Worm (Caenorhabditis elegans) whole organism, late embryonic: ENCODE results near the gene kin-4.

Source experiments
- C38D4.7 ChIP-seq: fragments of 200-800 bp; sonication (Bioruptor generic); optimal IDR thresholded peaks from 2 replicates; lab custom pipeline; 2018; ENCODE audit warnings: mild to moderate bottlenecking, missing genetic modification characterization, moderate library complexity, missing compliant biosample characterization
- F13H6.1 ChIP-seq: sonication (generic microtip); optimal IDR thresholded peaks from 2 replicates; lab custom pipeline; 2016; ENCODE audit warnings: missing genetic modification characterization, missing compliant biosample characterization
- ama-1 ChIP-seq: fragments of 150-350 bp; optimal IDR thresholded peaks from 2 replicates; lab custom pipeline; 2014
- ceh-14 ChIP-seq: sonication (generic microtip); optimal IDR thresholded peaks from 2 replicates; lab custom pipeline; 2016; ENCODE audit warnings: missing genotype, missing genetic modification characterization, missing compliant biosample characterization
- ceh-18 ChIP-seq: sonication (generic microtip); optimal IDR thresholded peaks from 2 replicates; lab custom pipeline; 2016; ENCODE audit warnings: missing genetic modification characterization, missing compliant biosample characterization
- ceh-22 ChIP-seq: sonication (generic microtip); optimal IDR thresholded peaks from 2 replicates; lab custom pipeline; 2017; ENCODE audit warnings: missing biosample characterization, missing genetic modification characterization
- ceh-24 ChIP-seq: sonication (generic microtip); optimal IDR thresholded peaks from 2 replicates; lab custom pipeline; 2016; ENCODE audit warnings: mild to moderate bottlenecking, missing genetic modification characterization, missing compliant biosample characterization
- ceh-31 ChIP-seq: sonication (generic microtip); optimal IDR thresholded peaks from 2 replicates; lab custom pipeline; 2016; ENCODE audit warnings: missing genetic modification characterization, missing compliant biosample characterization
- ceh-48 ChIP-seq: sonication (generic microtip); optimal IDR thresholded peaks from 2 replicates; lab custom pipeline; 2016; ENCODE audit warnings: missing genetic modification characterization, inconsistent platforms, missing compliant biosample characterization
- ceh-6 ChIP-seq: fragments of 200-800 bp; sonication (Bioruptor generic); optimal IDR thresholded peaks from 2 replicates; lab custom pipeline; 2018; ENCODE audit warnings: mild to moderate bottlenecking, missing genetic modification characterization, missing compliant biosample characterization
- dmd-4 ChIP-seq: sonication (generic microtip); optimal IDR thresholded peaks from 2 replicates; lab custom pipeline; 2016; ENCODE audit warnings: borderline replicate concordance, missing genetic modification characterization, missing compliant biosample characterization
- elt-4 ChIP-seq: sonication (generic microtip); optimal IDR thresholded peaks from 2 replicates; lab custom pipeline; 2016; ENCODE audit warnings: missing genetic modification characterization, missing compliant biosample characterization
- ets-4 ChIP-seq: sonication (generic microtip); optimal IDR thresholded peaks from 2 replicates; lab custom pipeline; 2016; ENCODE audit warnings: missing genetic modification characterization, missing compliant biosample characterization
- fax-1 ChIP-seq: sonication (generic microtip); optimal IDR thresholded peaks from 2 replicates; lab custom pipeline; 2016; ENCODE audit warnings: missing genotype, missing genetic modification characterization, missing compliant biosample characterization
- fkh-10 ChIP-seq: fragments of 150-350 bp; optimal IDR thresholded peaks from 2 replicates; lab custom pipeline; 2014; ENCODE audit warnings: missing biosample characterization, missing genetic modification reagents, missing genetic modification characterization
- gmeb-2 ChIP-seq: sonication (generic microtip); optimal IDR thresholded peaks from 2 replicates; lab custom pipeline; 2016; ENCODE audit warnings: missing genetic modification characterization, inconsistent platforms, missing compliant biosample characterization
- hlh-15 ChIP-seq: sonication (generic microtip); optimal IDR thresholded peaks from 2 replicates; lab custom pipeline; 2016; ENCODE audit warnings: missing genetic modification characterization, missing compliant biosample characterization
- hlh-30 ChIP-seq: sonication (generic microtip); optimal IDR thresholded peaks from 2 replicates; lab custom pipeline; 2017; ENCODE audit warnings: antibody characterized with exemption, missing genetic modification characterization, missing compliant biosample characterization; ENCODE audit not compliant: insufficient read depth
- hlh-6 ChIP-seq: sonication (generic microtip); optimal IDR thresholded peaks from 2 replicates; lab custom pipeline; 2016; ENCODE audit warnings: missing genotype, missing genetic modification characterization, missing compliant biosample characterization
- lim-6 ChIP-seq: sonication (generic microtip); optimal IDR thresholded peaks from 2 replicates; lab custom pipeline; 2016; ENCODE audit warnings: missing genetic modification characterization, missing compliant biosample characterization
- nfya-1 ChIP-seq: sonication (generic microtip); optimal IDR thresholded peaks from 2 replicates; lab custom pipeline; 2017; ENCODE audit warnings: missing genetic modification characterization, mild to moderate bottlenecking, missing compliant biosample characterization, antibody characterized with exemption, moderate library complexity
- nhr-11 ChIP-seq: fragments of 150-350 bp; optimal IDR thresholded peaks from 2 replicates; lab custom pipeline; 2014; ENCODE audit warnings: missing biosample characterization, missing genetic modification characterization
- nhr-232 ChIP-seq: sonication (generic microtip); optimal IDR thresholded peaks from 2 replicates; lab custom pipeline; 2016; ENCODE audit warnings: missing genetic modification characterization, missing compliant biosample characterization
- npax-4 ChIP-seq: sonication (generic microtip); optimal IDR thresholded peaks from 2 replicates; lab custom pipeline; 2016; ENCODE audit warnings: missing genetic modification characterization, missing compliant biosample characterization
- pat-9 ChIP-seq: fragments of 200-800 bp; sonication (Bioruptor generic); optimal IDR thresholded peaks from 2 replicates; lab custom pipeline; 2018; ENCODE audit warnings: mild to moderate bottlenecking, missing genetic modification characterization, moderate library complexity, missing compliant biosample characterization
- pax-1 ChIP-seq: fragments of 150-350 bp; optimal IDR thresholded peaks from 2 replicates; lab custom pipeline; 2014; ENCODE audit warnings: missing biosample characterization, missing genetic modification characterization
- pqm-1 ChIP-seq: sonication (generic microtip); optimal IDR thresholded peaks from 2 replicates; lab custom pipeline; 2016; ENCODE audit warnings: missing genetic modification characterization, missing compliant biosample characterization
- pros-1 ChIP-seq: fragments of 150-350 bp; optimal IDR thresholded peaks from 2 replicates; lab custom pipeline; 2014; ENCODE audit warnings: missing biosample characterization, missing genetic modification reagents, missing genetic modification characterization
- sox-2 ChIP-seq: fragments of 200-800 bp; sonication (Bioruptor generic); IDR thresholded peaks from 2 replicates; pipeline ENCODE4 v1.3.6; 2022; ENCODE audit warnings: missing genetic modification reagents, missing genetic modification characterization, missing compliant biosample characterization
- syd-9 ChIP-seq: sonication (generic microtip); optimal IDR thresholded peaks from 2 replicates; lab custom pipeline; 2016; ENCODE audit warnings: mild to moderate bottlenecking, missing genetic modification characterization, moderate library complexity, missing compliant biosample characterization
- tbx-2 ChIP-seq: sonication (generic microtip); optimal IDR thresholded peaks from 2 replicates; lab custom pipeline; 2016; ENCODE audit warnings: missing genetic modification characterization, missing compliant biosample characterization
- tbx-7 ChIP-seq: sonication (generic microtip); optimal IDR thresholded peaks from 2 replicates; lab custom pipeline; 2016; ENCODE audit warnings: missing genotype, missing genetic modification characterization, missing compliant biosample characterization
- unc-3 ChIP-seq, 2 experiments: fragments of 200-800 bp in 1 of 2; sonication (Bioruptor generic) in 1 of 2; sonication (generic microtip) in 1 of 2; conservative IDR thresholded peaks in 1 of 2; optimal IDR thresholded peaks in 1 of 2; 2 replicates each; pipeline versions ENCODE4 v1.3.6 to Lab custom; 2016 to 2022; ENCODE audit warnings: missing compliant biosample characterization in 2 of 2, missing genetic modification characterization in 2 of 2, missing genetic modification reagents in 1 of 2
- unc-42 ChIP-seq: sonication (generic microtip); optimal IDR thresholded peaks from 2 replicates; lab custom pipeline; 2016; ENCODE audit warnings: missing genotype, missing genetic modification characterization, missing compliant biosample characterization

kin-4 gene

DNA sequence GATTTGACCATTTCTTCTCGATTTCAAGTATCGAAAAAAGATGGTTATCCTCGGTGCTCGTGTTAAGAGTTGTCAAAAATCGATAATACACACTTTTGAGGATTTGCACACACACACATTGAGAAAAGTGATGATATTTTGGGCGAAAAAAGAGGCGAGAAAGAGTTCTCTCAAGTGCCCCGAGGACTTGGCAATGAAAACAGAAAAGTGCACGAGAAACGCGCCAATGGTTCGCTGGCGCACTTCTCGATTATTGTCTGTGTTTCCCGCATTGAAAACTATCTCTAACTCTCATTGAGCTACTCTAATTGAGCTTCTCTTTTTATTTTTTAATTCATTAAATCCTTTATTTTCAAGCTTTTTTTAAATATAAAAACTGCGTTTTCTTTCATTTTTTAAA, 8.2 kb downstream of the kin-4 start:
- TF ChIP-seq ceh-31 (tag; lab: Kevin White, UChicago), result peak; percentile 22
- TF ChIP-seq fkh-10, result no peak
- peak; percentile 58 for TF ChIP-seq tbx-2
- TF ChIP-seq nfya-1 (tag; lab: Kevin White, UChicago), result peak; percentile 45
- peak; percentile 41 for TF ChIP-seq unc-42 (tag; lab: Kevin White, UChicago)
- no peak for TF ChIP-seq syd-9 (tag; lab: Kevin White, UChicago)
- peak; percentile 51 for TF ChIP-seq ceh-18
- TF ChIP-seq hlh-30 (tag; lab: Kevin White, UChicago), result no peak
- peak; percentile 33 for TF ChIP-seq ceh-48 (tag; lab: Kevin White, UChicago)

ce11 chrIV:11434575-11434974, 9.0 kb downstream of the kin-4 start:
- no peak for TF ChIP-seq tbx-7 (tag; lab: Kevin White, UChicago)
- no peak for TF ChIP-seq dmd-4
- no peak for TF ChIP-seq F13H6.1 (tag; lab: Kevin White, UChicago)
- TF ChIP-seq nfya-1 (tag; lab: Kevin White, UChicago), result no peak
- no peak for TF ChIP-seq gmeb-2 (tag; lab: Kevin White, UChicago)
- TF ChIP-seq, all 69 proteins: peak for 0

ce11 chrIV:11435761-11436160, 10.2 kb downstream of the kin-4 start:
- TF ChIP-seq tbx-2 (no peak), ceh-24 (tag; lab: Kevin White, UChicago) (no peak), hlh-6 (no peak), ama-1 (no peak), hlh-15 (no peak), F13H6.1 (tag; lab: Kevin White, UChicago) (no peak), ceh-14 (tag; lab: Kevin White, UChicago) (no peak), ceh-6 (no peak)

DNA sequence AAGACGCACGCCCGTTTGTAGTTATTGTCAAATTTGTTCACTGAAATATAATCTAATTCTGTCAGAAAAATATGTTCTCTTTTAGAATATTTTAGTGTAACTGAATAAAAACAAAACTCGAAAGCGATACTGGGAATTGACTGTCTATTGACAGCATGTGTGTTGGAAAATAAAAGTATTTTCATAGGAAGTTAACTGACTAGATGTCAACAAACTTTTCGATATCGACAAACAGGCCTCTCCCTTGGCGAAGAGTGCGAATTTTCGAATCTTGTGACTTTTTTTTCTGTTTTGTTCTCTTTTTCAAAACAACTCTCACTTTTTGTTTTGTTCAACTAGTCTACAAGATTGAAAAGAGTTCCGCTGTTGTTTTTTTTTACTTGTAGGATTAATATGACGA, 12.7 kb downstream of the kin-4 start:
- TF ChIP-seq pqm-1 (no peak), elt-4 (no peak), tbx-7 (tag; lab: Kevin White, UChicago) (no peak), sox-2 (no peak), pros-1 (tag; lab: Kevin White, UChicago) (no peak)

DNA sequence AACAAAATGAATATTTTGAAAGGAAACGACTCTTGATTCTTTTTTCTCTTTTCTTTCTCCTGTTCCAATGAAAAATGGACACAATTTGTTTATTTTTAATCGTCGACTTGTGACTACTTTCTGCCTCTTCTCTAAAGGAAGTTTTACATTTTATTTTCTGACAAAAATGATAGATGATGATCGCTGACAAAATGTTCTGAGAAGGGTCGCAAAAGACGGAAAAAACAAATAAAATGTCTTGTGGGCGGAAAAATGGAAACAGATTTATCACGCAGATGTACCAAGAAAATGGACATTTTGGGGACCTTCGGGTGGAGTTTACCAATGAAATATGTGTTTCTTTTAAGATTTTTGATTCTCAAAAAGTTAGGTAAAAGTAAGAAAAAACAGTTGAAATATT, 27.4 kb downstream of the kin-4 start:
- TF ChIP-seq ama-1 (no peak), hlh-30 (tag; lab: Kevin White, UChicago) (no peak), ceh-22 (no peak), pax-1 (tag; lab: Kevin White, UChicago) (no peak), pqm-1 (no peak), ets-4 (tag; lab: Kevin White, UChicago) (no peak), nhr-11 (tag; lab: Kevin White, UChicago) (no peak), nfya-1 (tag; lab: Kevin White, UChicago) (no peak), C38D4.7 (no peak), npax-4 (tag; lab: Kevin White, UChicago) (no peak), ceh-48 (tag; lab: Kevin White, UChicago) (no peak), lim-6 (no peak)

DNA sequence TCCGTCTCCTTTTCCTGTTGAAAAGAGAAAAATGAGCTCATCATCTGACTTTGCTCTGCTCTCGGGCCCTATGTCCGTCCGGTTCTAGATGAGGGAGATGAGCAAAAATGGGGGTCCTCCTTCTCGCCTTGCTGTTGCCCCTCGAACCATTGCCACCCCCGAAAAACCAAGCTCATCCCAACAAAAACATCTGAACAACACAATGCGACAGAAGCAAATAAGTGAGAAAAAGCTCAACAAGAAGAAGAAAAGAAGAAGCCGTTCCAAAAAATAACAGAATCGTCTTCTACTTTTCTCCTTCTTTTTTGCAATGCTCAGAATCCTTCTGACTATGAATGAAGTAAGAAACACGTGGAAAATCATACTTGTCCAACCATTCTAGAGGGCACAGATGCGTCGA, 30.3 kb downstream of the kin-4 start:
- no peak for TF ChIP-seq nhr-232
- TF ChIP-seq pat-9 (tag; lab: Kevin White, UChicago), result no peak
- TF ChIP-seq unc-3 (GFP tag; conservative IDR thresholded peaks at IDR 0.05; lab: Robert Waterston, UW), result no peak
- TF ChIP-seq unc-3 (tag; optimal IDR thresholded peaks at IDR 0.05; lab: Kevin White, UChicago), result no peak
- no peak for TF ChIP-seq hlh-15
- TF ChIP-seq nhr-11 (tag; lab: Kevin White, UChicago), result no peak
- no peak for TF ChIP-seq ceh-31 (tag; lab: Kevin White, UChicago)
- TF ChIP-seq fax-1, result no peak
- TF ChIP-seq, all 69 proteins: peak for 0
